Worm (Caenorhabditis elegans) whole organism, mixed stage, embryonic: ENCODE results near the gene F13D12.10.

Experiments used
- ham-2 ChIP-seq: fragments of 200-800 bp; sonication (Bioruptor generic); optimal IDR thresholded peaks from 2 replicates; lab custom pipeline; 2018; ENCODE audit warnings: mild to moderate bottlenecking, missing genetic modification characterization, missing compliant biosample characterization
- nhr-28 ChIP-seq: fragments of 150-350 bp; optimal IDR thresholded peaks from 2 replicates; lab custom pipeline; 2014; ENCODE audit warnings: missing biosample characterization, missing genetic modification characterization
- ztf-11 ChIP-seq: fragments of 150-350 bp; optimal IDR thresholded peaks from 2 replicates; lab custom pipeline; 2014; ENCODE audit warnings: missing biosample characterization, missing genetic modification characterization

DNA sequence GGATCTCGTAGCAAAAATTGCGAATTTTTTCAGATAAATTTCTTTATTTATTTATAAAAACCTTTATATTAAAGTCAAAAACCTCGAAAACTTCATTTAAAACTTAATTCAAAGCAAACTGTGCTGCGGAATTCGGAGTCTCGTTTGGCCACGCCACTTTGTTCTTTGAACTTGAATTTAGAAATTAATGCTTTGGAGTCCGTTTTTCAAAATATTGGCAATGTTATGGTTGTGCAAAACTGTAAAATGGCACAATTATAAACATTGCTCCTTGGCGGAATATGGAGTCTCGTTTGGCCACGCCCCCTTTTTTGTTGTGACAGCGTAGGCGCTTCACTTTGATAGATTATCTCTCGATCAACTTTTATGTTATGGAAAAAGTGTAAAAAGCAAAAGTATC is 5.9 kb downstream of the F13D12.10 start:
- no peak for TF ChIP-seq nhr-28 (tag; lab: Kevin White, UChicago)
- no peak for TF ChIP-seq ztf-11 (tag; lab: Kevin White, UChicago)
- no peak for TF ChIP-seq ham-2 (GFP tag; lab: Kevin White, UChicago)
